Fruit fly (Drosophila melanogaster) ovary, adult (tissue): ENCODE measurements around the gene CG11843.

Source experiments
- CG17801 ChIP-seq: fragments of 200-800 bp; optimal IDR thresholded peaks from 2 replicates; lab custom pipeline; 2019; ENCODE audit warnings: missing biosample characterization, mild to moderate bottlenecking, missing genetic modification characterization, moderate library complexity; ENCODE audit not compliant: partially characterized antibody

CG11843 gene

dm6 chr3R:29054047-29054446, at the start of gene CG11843:
Gene CG11843 (plus strand): TSS chr3R:29054347.
- TF ChIP-seq CG17801 (GFP tag; lab: Kevin White, UChicago) = no peak

dm6 chr3R:29004884-29005621, 49.1 kb upstream of the CG11843 start:
- peak; percentile 3 for TF ChIP-seq CG17801 (GFP tag; lab: Kevin White, UChicago)

dm6 chr3R:29005622-29006018, 48.5 kb upstream of the CG11843 start:
- no peak for TF ChIP-seq CG17801 (GFP tag; lab: Kevin White, UChicago)

dm6 chr3R:29011144-29011543, 43.0 kb upstream of the CG11843 start:
- no peak for TF ChIP-seq CG17801 (GFP tag; lab: Kevin White, UChicago)

dm6 chr3R:29020366-29020765, 33.8 kb upstream of the CG11843 start, which contains the start of gene wat:
Gene wat (minus strand): TSS chr3R:29020406.
- TF ChIP-seq CG17801 (GFP tag; lab: Kevin White, UChicago) = no peak

- TF ChIP-seq CG17801 (GFP tag; lab: Kevin White, UChicago) = no peak
Measured at dm6 chr3R:29024671-29025070, 29.5 kb upstream of the CG11843 start, which contains the start of gene CG14518. Gene CG14518 (plus strand): TSS chr3R:29024971.

- peak; percentile 32 for TF ChIP-seq CG17801 (GFP tag; lab: Kevin White, UChicago)
Measured at dm6 chr3R:29027122-29027521, 27.0 kb upstream of the CG11843 start, which contains the start of the genes eIF4E6 and CG1951. Gene eIF4E6 (minus strand): TSS chr3R:29027174. Gene CG1951 (plus strand): TSS chr3R:29027236.

dm6 chr3R:29032542-29032941, 21.6 kb upstream of the CG11843 start, which contains the start of gene Ssl2:
Gene Ssl2 (minus strand): TSS chr3R:29032642.
- no peak for TF ChIP-seq CG17801 (GFP tag; lab: Kevin White, UChicago)

- TF ChIP-seq CG17801 (GFP tag; lab: Kevin White, UChicago) = peak; percentile 40
Measured at dm6 chr3R:29033909-29034629, 20.1 kb upstream of the CG11843 start, which contains the start of the genes beta4GalNAcTB and Cpsf100. Gene beta4GalNAcTB (minus strand): TSS chr3R:29034008. Gene Cpsf100 (plus strand): TSS chr3R:29034573.

- peak; percentile 50 for TF ChIP-seq CG17801 (GFP tag; lab: Kevin White, UChicago)
Measured at dm6 chr3R:29038960-29039581, 15.1 kb upstream of the CG11843 start, which contains the start of the genes Slu7 and Pkc98E. Gene Slu7 (minus strand): TSS chr3R:29039071. Gene Pkc98E (plus strand): TSS chr3R:29039156.

dm6 chr3R:29039704-29040430, 14.3 kb upstream of the CG11843 start:
- peak; percentile 20 for TF ChIP-seq CG17801 (GFP tag; lab: Kevin White, UChicago)

- TF ChIP-seq CG17801 (GFP tag; lab: Kevin White, UChicago) = peak; percentile 48
Measured at dm6 chr3R:29040526-29041195, 13.5 kb upstream of the CG11843 start.

dm6 chr3R:29049055-29049722, 5.0 kb upstream of the CG11843 start, which contains the start of gene CG11837:
Gene CG11837 (plus strand): TSS chr3R:29049493.
- no peak for TF ChIP-seq CG17801 (GFP tag; lab: Kevin White, UChicago)
